Worm (Caenorhabditis elegans) whole organism, L1 larva: ENCODE data around the gene C06E4.3.

Experiments used
- C04F5.9 ChIP-seq: sonication (generic microtip); optimal IDR thresholded peaks from 2 replicates; lab custom pipeline; 2016; ENCODE audit warnings: missing genetic modification characterization, missing compliant biosample characterization
- C34B4.2 ChIP-seq: sonication (generic microtip); optimal IDR thresholded peaks from 2 replicates; lab custom pipeline; 2017; ENCODE audit warnings: mild to moderate bottlenecking, missing genetic modification characterization, missing compliant biosample characterization
- Y116A8C.19 ChIP-seq: sonication (generic microtip); optimal IDR thresholded peaks from 2 replicates; lab custom pipeline; 2016; ENCODE audit warnings: missing compliant biosample characterization, missing genetic modification characterization, borderline replicate concordance
- aha-1 ChIP-seq: fragments of 150-350 bp; optimal IDR thresholded peaks from 2 replicates; lab custom pipeline; 2014; ENCODE audit warnings: missing biosample characterization, missing genetic modification characterization
- alr-1 ChIP-seq: fragments of 200-800 bp; sonication (Bioruptor generic); optimal IDR thresholded peaks from 2 replicates; lab custom pipeline; 2018; ENCODE audit warnings: borderline replicate concordance, mild to moderate bottlenecking, missing genetic modification characterization, missing compliant biosample characterization
- ceh-63 ChIP-seq: fragments of 200-800 bp; sonication (Bioruptor generic); optimal IDR thresholded peaks from 2 replicates; lab custom pipeline; 2018; ENCODE audit warnings: mild to moderate bottlenecking, missing genetic modification characterization, missing compliant biosample characterization
- ces-1 ChIP-seq: fragments of 150-350 bp; optimal IDR thresholded peaks from 2 replicates; lab custom pipeline; 2014; ENCODE audit warnings: missing biosample characterization, missing genetic modification reagents, missing genetic modification characterization
- efl-1 ChIP-seq, 4 experiments: fragments of 150-350 bp; optimal IDR thresholded peaks in 3 of 4; peaks in 1 of 4; 1 replicate in 1 of 4; 2 replicates in 3 of 4; lab custom pipeline; 2014; ENCODE audit warnings: missing biosample characterization in 2 of 4, missing genetic modification characterization in 2 of 4, missing genetic modification reagents in 2 of 4
- efl-3 ChIP-seq: fragments of 200-800 bp; sonication (Bioruptor generic); optimal IDR thresholded peaks from 2 replicates; lab custom pipeline; 2018; ENCODE audit warnings: mild to moderate bottlenecking, missing genetic modification characterization, missing compliant biosample characterization
- egl-13 ChIP-seq: sonication (generic microtip); optimal IDR thresholded peaks from 2 replicates; lab custom pipeline; 2016; ENCODE audit warnings: missing genotype, missing genetic modification reagents, missing genetic modification characterization, missing compliant biosample characterization
- elt-2 ChIP-seq: sonication (generic microtip); optimal IDR thresholded peaks from 2 replicates; lab custom pipeline; 2016; ENCODE audit warnings: missing genetic modification characterization, mild to moderate bottlenecking, inconsistent platforms, missing compliant biosample characterization, missing genetic modification reagents
- elt-3 ChIP-seq, 6 experiments: fragments of 150-350 bp in 1 of 6; sonication (generic microtip); optimal IDR thresholded peaks; 2 replicates each; lab custom pipeline; 2017 to 2018; ENCODE audit warnings: missing biosample characterization in 6 of 6, missing genetic modification characterization in 6 of 6, inconsistent platforms in 1 of 6
- fkh-10 ChIP-seq: sonication (generic microtip); optimal IDR thresholded peaks from 2 replicates; lab custom pipeline; 2017; ENCODE audit warnings: missing biosample characterization, missing genetic modification reagents, missing genetic modification characterization
- hlh-4 ChIP-seq: sonication (generic microtip); optimal IDR thresholded peaks from 2 replicates; lab custom pipeline; 2016; ENCODE audit warnings: mild to moderate bottlenecking, missing genetic modification characterization, missing compliant biosample characterization
- lin-14 ChIP-seq: fragments of 200-800 bp; sonication (Bioruptor generic); optimal IDR thresholded peaks from 2 replicates; lab custom pipeline; 2018; ENCODE audit warnings: mild to moderate bottlenecking, missing genetic modification characterization, moderate library complexity, missing compliant biosample characterization
- lin-35 ChIP-seq, 2 experiments: fragments of 150-350 bp; optimal IDR thresholded peaks; 2 replicates each; lab custom pipeline; 2014; ENCODE audit warnings: missing biosample characterization in 2 of 2, missing genetic modification characterization in 2 of 2, missing genetic modification reagents in 2 of 2
- lin-39 ChIP-seq: fragments of 150-350 bp; optimal IDR thresholded peaks from 2 replicates; lab custom pipeline; 2014; ENCODE audit warnings: missing biosample characterization, missing genetic modification reagents, missing genetic modification characterization
- lir-3 ChIP-seq: sonication (generic microtip); optimal IDR thresholded peaks from 2 replicates; lab custom pipeline; 2016; ENCODE audit warnings: mild to moderate bottlenecking, missing genetic modification characterization, moderate library complexity, missing compliant biosample characterization; ENCODE audit not compliant: poor library complexity
- nhr-20 ChIP-seq: sonication (generic microtip); optimal IDR thresholded peaks from 2 replicates; lab custom pipeline; 2016; ENCODE audit warnings: mild to moderate bottlenecking, missing genetic modification characterization, missing compliant biosample characterization
- nhr-237 ChIP-seq: fragments of 150-350 bp; optimal IDR thresholded peaks from 2 replicates; lab custom pipeline; 2014; ENCODE audit warnings: missing biosample characterization, missing genetic modification characterization
- nhr-28 ChIP-seq: fragments of 150-350 bp; optimal IDR thresholded peaks from 2 replicates; lab custom pipeline; 2014; ENCODE audit warnings: missing biosample characterization, missing genetic modification characterization
- nhr-47 ChIP-seq: sonication (generic microtip); optimal IDR thresholded peaks from 2 replicates; lab custom pipeline; 2016; ENCODE audit warnings: mild to moderate bottlenecking, missing genetic modification characterization, moderate library complexity, missing compliant biosample characterization
- nhr-71 ChIP-seq: sonication (generic microtip); optimal IDR thresholded peaks from 2 replicates; lab custom pipeline; 2016; ENCODE audit warnings: mild to moderate bottlenecking, missing genetic modification characterization, moderate library complexity, missing compliant biosample characterization
- nhr-84 ChIP-seq: sonication (generic microtip); optimal IDR thresholded peaks from 2 replicates; lab custom pipeline; 2017; ENCODE audit warnings: missing biosample characterization, missing genetic modification characterization
- nhr-90 ChIP-seq: sonication (generic microtip); optimal IDR thresholded peaks from 2 replicates; lab custom pipeline; 2016; ENCODE audit warnings: mild to moderate bottlenecking, missing genetic modification characterization, missing compliant biosample characterization; ENCODE audit not compliant: poor library complexity
- pag-3 ChIP-seq: sonication (generic microtip); optimal IDR thresholded peaks from 2 replicates; lab custom pipeline; 2017; ENCODE audit warnings: missing genetic modification characterization, mild to moderate bottlenecking, missing compliant biosample characterization, antibody characterized with exemption, borderline replicate concordance; ENCODE audit not compliant: insufficient read depth
- pqm-1 ChIP-seq: sonication (generic microtip); optimal IDR thresholded peaks from 3 replicates; lab custom pipeline; 2017; ENCODE audit warnings: missing biosample characterization, missing genetic modification characterization
- snu-23 ChIP-seq: sonication (generic microtip); optimal IDR thresholded peaks from 2 replicates; lab custom pipeline; 2016; ENCODE audit warnings: missing genetic modification characterization, missing compliant biosample characterization
- sox-4 ChIP-seq: sonication (generic microtip); optimal IDR thresholded peaks from 2 replicates; lab custom pipeline; 2016; ENCODE audit warnings: missing genetic modification characterization, missing compliant biosample characterization
- sup-37 ChIP-seq: fragments of 200-800 bp; sonication (Bioruptor generic); optimal IDR thresholded peaks from 2 replicates; lab custom pipeline; 2018; ENCODE audit warnings: mild to moderate bottlenecking, missing genetic modification characterization, missing compliant biosample characterization
- tbx-2 ChIP-seq: sonication (generic microtip); optimal IDR thresholded peaks from 2 replicates; lab custom pipeline; 2016; ENCODE audit warnings: missing genetic modification characterization, missing compliant biosample characterization
- unc-130 ChIP-seq: fragments of 150-350 bp; optimal IDR thresholded peaks from 2 replicates; lab custom pipeline; 2017; ENCODE audit warnings: missing biosample characterization, missing genetic modification characterization, inconsistent platforms
- unc-30 ChIP-seq: sonication (generic microtip); optimal IDR thresholded peaks from 2 replicates; lab custom pipeline; 2017; ENCODE audit warnings: missing biosample characterization, missing genetic modification characterization
- unc-62 ChIP-seq: fragments of 150-350 bp; optimal IDR thresholded peaks from 2 replicates; lab custom pipeline; 2014; ENCODE audit warnings: missing biosample characterization, missing genetic modification reagents, missing genetic modification characterization

C06E4.3 gene

DNA sequence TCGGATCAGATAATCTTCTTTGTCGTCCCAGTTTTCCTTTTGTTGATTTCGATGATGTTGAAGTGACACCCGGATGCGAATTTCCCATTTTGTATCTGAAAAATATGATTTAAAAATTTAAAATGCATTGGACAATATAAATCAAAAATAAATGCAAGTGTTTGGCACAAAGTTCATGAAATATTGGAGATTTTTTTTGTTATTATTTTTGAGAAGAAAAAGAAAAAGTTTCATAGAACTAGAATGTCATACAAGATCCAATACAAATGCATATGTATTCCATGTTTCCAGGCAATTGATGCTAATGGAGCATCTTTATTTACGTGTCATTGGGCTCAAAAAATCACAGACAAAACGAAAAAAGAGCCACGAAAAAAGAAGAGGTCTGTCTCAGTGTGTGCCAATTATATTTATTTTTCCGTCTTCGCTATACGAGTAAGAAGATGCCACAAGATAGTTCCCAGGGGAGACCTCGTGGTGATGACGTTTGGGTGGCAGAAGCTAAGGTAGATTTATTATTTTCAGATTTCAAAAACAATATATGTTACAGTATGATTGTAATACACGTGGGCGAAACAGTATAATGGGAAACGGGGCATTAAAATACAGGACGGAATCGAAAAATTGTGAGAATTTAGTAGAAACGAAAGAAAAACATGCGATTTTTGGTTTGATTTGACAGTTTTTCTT, 41.1 kb upstream of the C06E4.3 start, which contains the start of the genes glb-23 and R13A1.1:
Gene glb-23 (minus strand): TSS at position 101 of the 690 bp plus-strand sequence.
Gene R13A1.1 (plus strand): TSS at position 640 of the 690 bp plus-strand sequence.
- TF ChIP-seq nhr-84 (tag; lab: Kevin White, UChicago) = no peak
- no peak for TF ChIP-seq C04F5.9 (tag; lab: Kevin White, UChicago)
- TF ChIP-seq unc-62 (GFP tag; lab: Kevin White, UChicago) = no peak
- no peak for TF ChIP-seq unc-30 (tag; lab: Kevin White, UChicago)
- no peak for TF ChIP-seq nhr-47
- TF ChIP-seq ces-1 (GFP tag; lab: Kevin White, UChicago) = no peak
- TF ChIP-seq egl-13 = no peak
- no peak for TF ChIP-seq hlh-4
- no peak for TF ChIP-seq sup-37 (GFP tag; lab: Kevin White, UChicago)

DNA sequence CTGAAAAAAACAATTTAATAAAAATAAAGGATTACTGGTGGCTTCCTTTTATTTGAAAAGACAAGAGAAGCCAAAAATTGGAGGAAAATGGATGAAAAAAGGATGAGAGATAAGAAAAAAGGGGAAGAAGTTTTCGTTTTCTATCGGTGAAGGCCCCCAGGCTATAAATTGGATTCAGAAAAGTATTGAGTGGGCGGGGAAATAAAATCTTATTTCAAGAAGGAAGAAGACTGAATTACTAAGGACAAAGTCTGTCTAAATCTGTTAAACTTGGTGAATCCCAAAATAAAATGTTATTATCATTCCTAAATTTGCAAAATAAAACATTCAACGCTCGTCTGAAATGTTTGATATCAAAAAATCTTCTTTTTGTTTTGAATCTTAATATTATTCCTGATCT, 38.6 kb upstream of the C06E4.3 start:
- TF ChIP-seq lir-3 (tag; lab: Kevin White, UChicago) (no peak), pqm-1 (tag; lab: Kevin White, UChicago) (no peak), efl-1 (optimal IDR thresholded peaks at IDR 0.05; lab: Kevin White, UChicago) (no peak), efl-1 (GFP tag; optimal IDR thresholded peaks at IDR 0.05 in 1 of 2; lab: Kevin White, UChicago) (peak in 1 of 2 experiments; percentile 60), pag-3 (tag; lab: Kevin White, UChicago) (no peak), alr-1 (tag; lab: Kevin White, UChicago) (no peak), nhr-28 (tag; lab: Kevin White, UChicago) (no peak), lin-14 (GFP tag; lab: Kevin White, UChicago) (peak; percentile 22), fkh-10 (GFP tag; lab: Kevin White, UChicago) (peak; percentile 64), unc-62 (GFP tag; lab: Kevin White, UChicago) (no peak), ceh-63 (GFP tag; lab: Kevin White, UChicago) (no peak)

ce11 chrIV:7227072-7227471, 33.6 kb upstream of the C06E4.3 start, which contains the start of gene R13A1.10:
Gene R13A1.10, minus strand, starts transcription at chrIV:7227172.
- TF ChIP-seq aha-1 (no peak), lin-14 (GFP tag; lab: Kevin White, UChicago) (no peak), nhr-237 (no peak), lin-35 (GFP tag; optimal IDR thresholded peaks at IDR 0.05; lab: Kevin White, UChicago) (no peak), unc-130 (tag; lab: Kevin White, UChicago) (no peak), nhr-90 (tag; lab: Kevin White, UChicago) (no peak), elt-3 (tag; optimal IDR thresholded peaks at IDR 0.05; lab: Kevin White, UChicago) (no peak), ces-1 (GFP tag; lab: Kevin White, UChicago) (no peak), nhr-71 (tag; lab: Kevin White, UChicago) (no peak)

DNA sequence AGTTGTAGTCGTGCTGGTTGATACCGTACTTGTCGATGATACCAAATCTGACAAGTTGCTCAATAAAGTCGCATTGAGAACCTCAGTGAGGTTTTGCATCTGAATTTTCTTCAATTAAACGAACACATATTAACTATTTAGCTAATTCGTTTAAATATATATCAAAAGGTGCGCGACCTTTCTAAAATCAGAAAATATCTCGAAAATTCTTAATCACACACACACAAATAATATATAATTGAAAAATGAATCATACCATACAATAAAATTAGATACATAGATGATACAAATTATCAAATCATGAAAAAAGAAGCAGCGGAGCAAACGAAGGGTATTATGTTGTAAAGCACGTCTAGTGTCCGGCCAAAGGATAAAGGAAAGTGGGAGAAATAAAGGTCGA, 32.5 kb upstream of the C06E4.3 start, which contains the start of gene D2024.5:
Gene D2024.5 (minus strand): TSS at position 101 of the 400 bp plus-strand sequence.
- no peak for TF ChIP-seq nhr-90 (tag; lab: Kevin White, UChicago)
- no peak for TF ChIP-seq tbx-2
- no peak for TF ChIP-seq efl-3 (GFP tag; lab: Kevin White, UChicago)
- TF ChIP-seq nhr-20 (tag; lab: Kevin White, UChicago) = no peak
- TF ChIP-seq nhr-47 = no peak
- no peak for TF ChIP-seq sox-4 (tag; lab: Kevin White, UChicago)
- no peak for TF ChIP-seq unc-130 (tag; lab: Kevin White, UChicago)
- no peak for TF ChIP-seq elt-2 (tag; lab: Kevin White, UChicago)
- TF ChIP-seq C04F5.9 (tag; lab: Kevin White, UChicago) = no peak
- no peak for TF ChIP-seq snu-23 (GFP tag; lab: Kevin White, UChicago)
- no peak for TF ChIP-seq lin-39
- no peak for TF ChIP-seq pag-3 (tag; lab: Kevin White, UChicago)
- no peak for TF ChIP-seq C34B4.2
- no peak for TF ChIP-seq Y116A8C.19 (tag; lab: Kevin White, UChicago)
